Worm (Caenorhabditis elegans) whole organism, early embryonic: ENCODE measurements around the gene zfp-2.

Experiments
- aly-1 ChIP-seq: sonication (generic microtip); optimal IDR thresholded peaks from 2 replicates; lab custom pipeline; 2016; ENCODE audit warnings: missing genetic modification characterization, missing compliant biosample characterization
- ama-1 ChIP-seq: fragments of 150-350 bp; optimal IDR thresholded peaks from 2 replicates; lab custom pipeline; 2014
- ets-7 ChIP-seq: sonication (generic microtip); optimal IDR thresholded peaks from 2 replicates; lab custom pipeline; 2016; ENCODE audit warnings: missing genotype, missing genetic modification characterization, missing compliant biosample characterization
- flt-1 ChIP-seq: fragments of 200-800 bp; sonication (Bioruptor generic); IDR thresholded peaks from 2 replicates; pipeline ENCODE4 v1.3.6; 2022; ENCODE audit warnings: missing genetic modification characterization, missing compliant biosample characterization
- hmg-4 ChIP-seq: fragments of 200-800 bp; sonication (Bioruptor generic); optimal IDR thresholded peaks from 2 replicates; lab custom pipeline; 2018; ENCODE audit warnings: mild to moderate bottlenecking, missing genetic modification characterization, missing compliant biosample characterization
- pes-1 ChIP-seq: fragments of 200-800 bp; sonication (Bioruptor generic); IDR thresholded peaks from 2 replicates; pipeline ENCODE4 v1.3.6; 2022; ENCODE audit warnings: missing genetic modification reagents, missing genetic modification characterization, missing compliant biosample characterization
- scrt-1 ChIP-seq: fragments of 200-800 bp; sonication (Bioruptor generic); IDR thresholded peaks from 2 replicates; pipeline ENCODE4 v1.3.6; 2022; ENCODE audit warnings: missing genetic modification characterization, missing compliant biosample characterization
- sea-1 ChIP-seq: fragments of 200-800 bp; sonication (Bioruptor generic); conservative IDR thresholded peaks from 2 replicates; pipeline ENCODE4 v1.3.6; 2022; ENCODE audit warnings: missing genetic modification characterization, missing compliant biosample characterization
- tbx-11 ChIP-seq: fragments of 200-800 bp; sonication (Bioruptor generic); IDR thresholded peaks from 2 replicates; pipeline ENCODE4 v1.3.6; 2022; ENCODE audit warnings: missing genetic modification characterization, missing compliant biosample characterization
- tbx-37 ChIP-seq: fragments of 200-800 bp; sonication (Bioruptor generic); conservative IDR thresholded peaks from 2 replicates; pipeline ENCODE4 v1.3.6; 2022; ENCODE audit warnings: missing genetic modification reagents, missing genetic modification characterization, missing compliant biosample characterization
- tra-4 ChIP-seq: sonication (generic microtip); optimal IDR thresholded peaks from 2 replicates; lab custom pipeline; 2017; ENCODE audit warnings: missing genetic modification characterization, missing compliant biosample characterization

DNA sequence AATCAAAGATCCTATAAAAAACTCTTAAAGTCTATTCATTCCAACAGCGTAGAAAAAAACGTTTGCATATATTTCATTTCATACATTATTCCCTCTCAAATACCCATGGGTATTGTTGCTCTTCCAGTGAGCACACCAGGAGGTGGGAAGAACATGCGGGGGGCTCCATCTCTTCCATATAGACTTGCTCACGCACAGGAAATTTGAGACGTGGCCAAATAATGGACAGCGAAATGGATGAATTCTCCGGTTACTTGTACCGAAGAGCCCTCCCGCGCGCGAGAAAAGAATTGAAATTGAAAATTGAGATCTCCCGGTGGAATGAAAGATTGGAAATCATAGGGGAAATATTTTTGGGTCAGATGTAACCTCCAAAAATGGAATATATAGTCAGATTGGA is 20.2 kb downstream of the zfp-2 start:
- TF ChIP-seq tbx-11 (GFP tag; lab: Robert Waterston, UW) (no peak), sea-1 (GFP tag; lab: Robert Waterston, UW) (no peak), flt-1 (GFP tag; lab: Robert Waterston, UW) (no peak), ets-7 (tag; lab: Kevin White, UChicago) (no peak), tbx-37 (GFP tag; lab: Robert Waterston, UW) (no peak), hmg-4 (GFP tag; lab: Kevin White, UChicago) (no peak), ama-1 (lab: Kevin White, UChicago) (no peak), tra-4 (tag; lab: Kevin White, UChicago) (no peak), pes-1 (GFP tag; lab: Robert Waterston, UW) (no peak), scrt-1 (GFP tag; lab: Robert Waterston, UW) (no peak), aly-1 (tag; lab: Kevin White, UChicago) (no peak)
